Fruit fly (Drosophila melanogaster) whole organism, embryonic: ENCODE measurements around the gene Vha16-5.

Experiments used
- CG10147 ChIP-seq: fragments of 200-800 bp; sonication (Bioruptor generic); optimal IDR thresholded peaks from 2 replicates; lab custom pipeline; 2019; ENCODE audit warnings: missing biosample characterization, mild to moderate bottlenecking, missing genetic modification characterization, moderate library complexity
- CG10267 ChIP-seq: fragments of 200-800 bp; sonication (Bioruptor generic); optimal IDR thresholded peaks from 2 replicates; lab custom pipeline; 2018; ENCODE audit warnings: missing biosample characterization, mild to moderate bottlenecking, missing genetic modification characterization, moderate library complexity
- CG11723 ChIP-seq: fragments of 200-800 bp; sonication (Bioruptor generic); optimal IDR thresholded peaks from 2 replicates; lab custom pipeline; 2017; ENCODE audit warnings: missing biosample characterization, mild to moderate bottlenecking, missing genetic modification characterization
- CG1233 ChIP-seq: fragments of 200-800 bp; sonication (Bioruptor generic); optimal IDR thresholded peaks from 4 replicates; lab custom pipeline; 2018; ENCODE audit warnings: missing biosample characterization, mild to moderate bottlenecking, missing genetic modification characterization
- CG12744 ChIP-seq: fragments of 200-800 bp; sonication (Bioruptor generic); optimal IDR thresholded peaks from 2 replicates; lab custom pipeline; 2016; ENCODE audit warnings: missing biosample characterization, missing genetic modification characterization
- CG13287 ChIP-seq: fragments of 200-800 bp; sonication (Bioruptor generic); IDR thresholded peaks from 2 replicates; pipeline ENCODE4 v1.3.6; 2022; ENCODE audit warnings: missing biosample characterization, missing genetic modification characterization; ENCODE audit not compliant: partially characterized antibody
- CG14441 ChIP-seq: fragments of 200-800 bp; sonication (Bioruptor generic); IDR thresholded peaks from 2 replicates; pipeline ENCODE4 v1.3.6; 2022; ENCODE audit warnings: missing biosample characterization, missing genetic modification characterization
- CG14710 ChIP-seq: fragments of 200-800 bp; sonication (Bioruptor generic); optimal IDR thresholded peaks from 3 replicates; lab custom pipeline; 2019; ENCODE audit warnings: missing biosample characterization, mild to moderate bottlenecking, missing genetic modification characterization, moderate library complexity
- CG15011 ChIP-seq: fragments of 200-800 bp; sonication (Bioruptor generic); optimal IDR thresholded peaks from 3 replicates; lab custom pipeline; 2018; ENCODE audit warnings: missing biosample characterization, mild to moderate bottlenecking, missing genetic modification characterization
- CG17186 ChIP-seq: fragments of 200-800 bp; sonication (Bioruptor generic); optimal IDR thresholded peaks from 3 replicates; lab custom pipeline; 2017; ENCODE audit warnings: missing biosample characterization, missing genetic modification reagents, missing genetic modification characterization
- CG1792 ChIP-seq: fragments of 200-800 bp; sonication (Bioruptor generic); optimal IDR thresholded peaks from 2 replicates; lab custom pipeline; 2016; ENCODE audit warnings: missing biosample characterization, missing genetic modification characterization
- CG18476 ChIP-seq: fragments of 200-800 bp; sonication (Bioruptor generic); optimal IDR thresholded peaks from 2 replicates; lab custom pipeline; 2016; ENCODE audit warnings: missing biosample characterization, mild to moderate bottlenecking, missing genetic modification characterization
- CG2199 ChIP-seq: fragments of 200-800 bp; sonication (Bioruptor generic); IDR thresholded peaks from 3 replicates; pipeline ENCODE4 v1.3.6; 2022; ENCODE audit warnings: missing biosample characterization, missing genetic modification characterization
- CG2889 ChIP-seq: fragments of 200-800 bp; sonication (Bioruptor generic); IDR thresholded peaks from 3 replicates; pipeline ENCODE4 v1.3.6; 2022; ENCODE audit warnings: missing biosample characterization, missing genetic modification characterization
- CG32772 ChIP-seq: fragments of 200-800 bp; sonication (Bioruptor generic); IDR thresholded peaks from 2 replicates; pipeline ENCODE4 v1.3.6; 2022; ENCODE audit warnings: missing biosample characterization, missing genetic modification characterization
- CG6791 ChIP-seq: fragments of 200-800 bp; sonication (Bioruptor generic); IDR thresholded peaks from 3 replicates; pipeline ENCODE4 v1.3.6; 2022; ENCODE audit warnings: missing biosample characterization, missing genetic modification characterization; ENCODE audit not compliant: partially characterized antibody
- CG6854 ChIP-seq: fragments of 200-800 bp; sonication (Bioruptor generic); optimal IDR thresholded peaks from 3 replicates; lab custom pipeline; 2017; ENCODE audit warnings: missing biosample characterization, mild to moderate bottlenecking, missing genetic modification characterization
- CG7271 ChIP-seq: fragments of 200-800 bp; sonication (Bioruptor generic); optimal IDR thresholded peaks from 2 replicates; lab custom pipeline; 2018; ENCODE audit warnings: missing biosample characterization, mild to moderate bottlenecking, missing genetic modification characterization, moderate library complexity
- CG7745 ChIP-seq: fragments of 200-800 bp; sonication (Bioruptor generic); optimal IDR thresholded peaks from 2 replicates; lab custom pipeline; 2018; ENCODE audit warnings: missing biosample characterization, mild to moderate bottlenecking, missing genetic modification characterization, moderate library complexity
- CG8089 ChIP-seq: fragments of 200-800 bp; sonication (Bioruptor generic); optimal IDR thresholded peaks from 3 replicates; lab custom pipeline; 2016; ENCODE audit warnings: missing biosample characterization, missing genetic modification characterization
- CoRest ChIP-seq: fragments of 200-800 bp; sonication (Bioruptor generic); optimal IDR thresholded peaks from 3 replicates; lab custom pipeline; 2018; ENCODE audit warnings: missing biosample characterization, mild to moderate bottlenecking, missing genetic modification characterization, moderate library complexity
- Fer3 ChIP-seq: fragments of 200-800 bp; sonication (Bioruptor generic); optimal IDR thresholded peaks from 2 replicates; lab custom pipeline; 2018; ENCODE audit warnings: missing biosample characterization, mild to moderate bottlenecking, missing genetic modification characterization, moderate library complexity
- HHEX ChIP-seq: fragments of 200-800 bp; sonication (Bioruptor generic); optimal IDR thresholded peaks from 3 replicates; lab custom pipeline; 2017; ENCODE audit warnings: missing biosample characterization, mild to moderate bottlenecking, missing genetic modification characterization, missing genetic modification reagents
- Lhr ChIP-seq: fragments of 200-800 bp; sonication (Bioruptor generic); optimal IDR thresholded peaks from 3 replicates; lab custom pipeline; 2017; ENCODE audit warnings: mild to moderate bottlenecking, missing biosample characterization, missing genetic modification reagents, missing genetic modification characterization
- MESR4 ChIP-seq: fragments of 200-800 bp; sonication (Bioruptor generic); optimal IDR thresholded peaks from 2 replicates; lab custom pipeline; 2018; ENCODE audit warnings: missing biosample characterization, mild to moderate bottlenecking, missing genetic modification characterization, moderate library complexity
- NC2β ChIP-seq: fragments of 200-800 bp; sonication (Bioruptor generic); optimal IDR thresholded peaks from 2 replicates; lab custom pipeline; 2016; ENCODE audit warnings: missing biosample characterization, missing genetic modification characterization
- NfI ChIP-seq: fragments of 200-800 bp; sonication (Bioruptor generic); optimal IDR thresholded peaks from 3 replicates; lab custom pipeline; 2018; ENCODE audit warnings: missing biosample characterization, mild to moderate bottlenecking, missing genetic modification characterization, moderate library complexity
- Oaz ChIP-seq: fragments of 200-800 bp; sonication (Bioruptor generic); IDR thresholded peaks from 2 replicates; pipeline ENCODE4 v1.3.6; 2022; ENCODE audit warnings: missing biosample characterization, missing genetic modification characterization
- Side ChIP-seq: fragments of 200-800 bp; sonication (Bioruptor generic); optimal IDR thresholded peaks from 2 replicates; lab custom pipeline; 2016; ENCODE audit warnings: missing biosample characterization, missing genetic modification characterization
- Sox100B ChIP-seq: fragments of 200-800 bp; sonication (Bioruptor generic); optimal IDR thresholded peaks from 3 replicates; lab custom pipeline; 2018; ENCODE audit warnings: missing biosample characterization, mild to moderate bottlenecking, missing genetic modification characterization
- Usf ChIP-seq: fragments of 200-800 bp; sonication (Bioruptor generic); optimal IDR thresholded peaks from 2 replicates; lab custom pipeline; 2017; ENCODE audit warnings: missing genotype, missing biosample characterization, missing genetic modification characterization
- az2 ChIP-seq: fragments of 200-800 bp; sonication (Bioruptor generic); optimal IDR thresholded peaks from 3 replicates; lab custom pipeline; 2016; ENCODE audit warnings: missing biosample characterization, missing genetic modification characterization
- bab2 ChIP-seq: fragments of 200-800 bp; sonication (Bioruptor generic); optimal IDR thresholded peaks from 2 replicates; lab custom pipeline; 2016; ENCODE audit warnings: missing biosample characterization, missing genetic modification characterization
- bcd ChIP-seq: fragments of 200-800 bp; sonication (Bioruptor generic); optimal IDR thresholded peaks from 2 replicates; lab custom pipeline; 2017; ENCODE audit warnings: missing biosample characterization, mild to moderate bottlenecking, missing genetic modification characterization
- corto ChIP-seq: fragments of 200-800 bp; sonication (Bioruptor generic); optimal IDR thresholded peaks from 2 replicates; lab custom pipeline; 2016; ENCODE audit warnings: missing biosample characterization, mild to moderate bottlenecking, missing genetic modification characterization, moderate library complexity
- dati ChIP-seq: fragments of 200-800 bp; sonication (Bioruptor generic); IDR thresholded peaks from 2 replicates; pipeline ENCODE4 v1.3.6; 2022; ENCODE audit warnings: missing biosample characterization, missing genetic modification characterization
- dpn ChIP-seq, 2 experiments: fragments of 200-800 bp; sonication (Bioruptor generic); optimal IDR thresholded peaks; 3 replicates each; lab custom pipeline; 2016; ENCODE audit warnings: missing biosample characterization in 2 of 2, missing genetic modification characterization in 2 of 2
- h ChIP-seq: fragments of >200 bp; optimal IDR thresholded peaks from 2 replicates; lab custom pipeline; 2017
- jing ChIP-seq: fragments of 200-800 bp; sonication (Bioruptor generic); optimal IDR thresholded peaks from 2 replicates; lab custom pipeline; 2018; ENCODE audit warnings: missing biosample characterization, mild to moderate bottlenecking, missing genetic modification characterization
- maf-S ChIP-seq: fragments of 200-800 bp; sonication (Bioruptor generic); optimal IDR thresholded peaks from 2 replicates; lab custom pipeline; 2016; ENCODE audit warnings: missing biosample characterization, missing genetic modification characterization
- nmo ChIP-seq: fragments of 200-800 bp; sonication (Bioruptor generic); optimal IDR thresholded peaks from 2 replicates; lab custom pipeline; 2018; ENCODE audit warnings: missing biosample characterization, mild to moderate bottlenecking, missing genetic modification characterization, moderate library complexity
- onecut ChIP-seq: fragments of 200-800 bp; sonication (Bioruptor generic); IDR thresholded peaks from 2 replicates; pipeline ENCODE4 v1.3.6; 2022; ENCODE audit warnings: missing biosample characterization, missing genetic modification characterization
- otp ChIP-seq: fragments of 200-800 bp; sonication (Bioruptor generic); IDR thresholded peaks from 3 replicates; pipeline ENCODE4, ENCODE4 v1.3.6; 2022; ENCODE audit warnings: missing biosample characterization, missing genetic modification characterization
- psq ChIP-seq: fragments of 200-800 bp; sonication (Bioruptor generic); optimal IDR thresholded peaks from 2 replicates; lab custom pipeline; 2017; ENCODE audit warnings: missing biosample characterization, missing genetic modification characterization
- scrt ChIP-seq: fragments of 200-800 bp; sonication (Bioruptor generic); optimal IDR thresholded peaks from 2 replicates; lab custom pipeline; 2018; ENCODE audit warnings: missing biosample characterization, mild to moderate bottlenecking, missing genetic modification characterization, moderate library complexity
- sim ChIP-seq: fragments of 200-800 bp; sonication (Bioruptor generic); IDR thresholded peaks from 2 replicates; pipeline ENCODE4 v1.3.6; 2022; ENCODE audit warnings: missing biosample characterization, missing genetic modification characterization
- slbo ChIP-seq: fragments of 200-800 bp; sonication (Bioruptor generic); IDR thresholded peaks from 2 replicates; pipeline ENCODE4 v1.3.6; 2022; ENCODE audit warnings: missing biosample characterization, missing genetic modification characterization
- slou ChIP-seq: fragments of 200-800 bp; sonication (Bioruptor generic); optimal IDR thresholded peaks from 3 replicates; lab custom pipeline; 2016; ENCODE audit warnings: missing biosample characterization, missing genetic modification characterization
- sr ChIP-seq: fragments of 200-800 bp; sonication (Bioruptor generic); IDR thresholded peaks from 3 replicates; pipeline ENCODE4 v1.3.6; 2022; ENCODE audit warnings: missing biosample characterization, missing genetic modification characterization
- tgo ChIP-seq: fragments of 200-800 bp; sonication (Bioruptor generic); IDR thresholded peaks from 3 replicates; pipeline ENCODE4 v1.3.6; 2022; ENCODE audit warnings: missing biosample characterization, missing genetic modification characterization
- tx ChIP-seq: fragments of 200-800 bp; sonication (Bioruptor generic); optimal IDR thresholded peaks from 2 replicates; lab custom pipeline; 2016; ENCODE audit warnings: missing biosample characterization, missing genetic modification characterization
- yki ChIP-seq: fragments of >200 bp; optimal IDR thresholded peaks from 3 replicates; lab custom pipeline; 2018

The Vha16-5 gene

DNA sequence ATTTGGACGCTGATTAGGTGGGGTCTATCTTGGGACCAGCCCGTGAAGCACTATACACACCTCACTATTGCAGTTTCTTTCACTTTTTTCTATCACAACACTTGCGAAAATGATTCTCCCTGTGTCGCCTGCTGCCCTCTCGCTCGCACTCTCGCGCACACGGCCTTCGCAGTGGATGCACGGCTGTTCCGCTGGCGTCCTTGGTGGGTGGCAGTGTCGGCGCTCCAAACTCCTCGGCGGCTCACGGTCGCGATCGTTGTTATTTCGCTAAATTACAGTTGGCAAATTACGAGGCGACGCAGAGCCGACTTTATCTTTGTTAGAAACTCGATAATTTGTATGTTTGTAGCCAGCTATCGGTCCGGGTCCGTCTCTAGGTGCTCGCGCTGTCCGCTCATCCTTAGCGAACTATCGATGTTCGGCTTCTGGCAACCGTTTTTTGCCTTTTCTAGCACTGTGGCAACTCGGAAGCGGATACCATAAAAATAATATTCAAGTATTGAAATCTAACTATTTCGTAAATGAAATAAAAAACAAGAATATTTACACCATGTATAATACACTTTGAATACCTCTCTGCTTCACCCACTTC lies 30.9 kb upstream of the Vha16-5 start, which contains the start of gene Ubc2 (continued):
- TF ChIP-seq HHEX (GFP tag; lab: Kevin White, UChicago) (no peak), CG8089 (no peak), CG7271 (no peak), tx (GFP tag; lab: Kevin White, UChicago) (no peak), Side (GFP tag; lab: Kevin White, UChicago) (no peak), CG1792 (GFP tag; lab: Kevin White, UChicago) (no peak), slbo (peak; percentile 50), dpn (GFP tag; optimal IDR thresholded peaks at IDR 0.05; lab: Kevin White, UChicago) (peak in 1 of 2 experiments; percentile 47), CG6854 (GFP tag; lab: Kevin White, UChicago) (no peak), Lhr (GFP tag; lab: Kevin White, UChicago) (peak; percentile 48), CG1233 (GFP tag; lab: Kevin White, UChicago) (no peak), sr (GFP tag; lab: Robert Waterston, UW) (no peak), tgo (GFP tag; lab: Robert Waterston, UW) (no peak), sim (no peak), CG14441 (GFP tag; lab: Robert Waterston, UW) (0 out of 2 replicates have a peak, but pooled peaks have one; percentile 24), Sox100B (no peak), CG13287 (GFP tag; lab: Robert Waterston, UW) (peak; percentile 89), yki (lab: Kevin White, UChicago) (no peak), otp (GFP tag; lab: Robert Waterston, UW) (no peak), CG12744 (GFP tag; lab: Kevin White, UChicago) (peak; percentile 4), nmo (peak; percentile 52), az2 (GFP tag; lab: Kevin White, UChicago) (no peak), dati (no peak), CG15011 (GFP tag; lab: Kevin White, UChicago) (no peak), MESR4 (peak; percentile 54), CoRest (tag; lab: Kevin White, UChicago) (peak; percentile 35), CG14710 (tag; lab: Kevin White, UChicago) (peak; percentile 57), NfI (GFP tag; lab: Kevin White, UChicago) (peak; percentile 11), maf-S (GFP tag; lab: Kevin White, UChicago) (peak; percentile 11), CG32772 (no peak), CG7745 (no peak), CG10147 (no peak), Oaz (no peak), jing (GFP tag; lab: Kevin White, UChicago) (no peak), CG18476 (no peak), bcd (GFP tag; lab: Kevin White, UChicago) (no peak), Usf (GFP tag; lab: Kevin White, UChicago) (no peak), CG2199 (no peak), CG10267 (peak; percentile 55), psq (no peak), CG2889 (GFP tag; lab: Robert Waterston, UW) (no peak), CG17186 (GFP tag; lab: Kevin White, UChicago) (peak; percentile 78), CG6791 (GFP tag; lab: Robert Waterston, UW) (peak; percentile 85), bab2 (peak; percentile 7), NC2β (peak; percentile 60), onecut (no peak), h (lab: Kevin White, UChicago) (no peak), slou (no peak), CG11723 (GFP tag; lab: Kevin White, UChicago) (no peak), Fer3 (tag; lab: Kevin White, UChicago) (no peak), scrt (GFP tag; lab: Kevin White, UChicago) (no peak), corto (GFP tag; lab: Kevin White, UChicago) (no peak)
